Worm (Caenorhabditis elegans) whole organism, mixed stage, embryonic: Measurements from ENCODE around the gene sel-2.

Source experiments
- M03D4.4 ChIP-seq: sonication (generic microtip); optimal IDR thresholded peaks from 2 replicates; lab custom pipeline; 2017; ENCODE audit warnings: mild to moderate bottlenecking, missing genetic modification characterization, missing compliant biosample characterization
- bed-3 ChIP-seq: fragments of 200-800 bp; sonication (Bioruptor generic); optimal IDR thresholded peaks from 3 replicates; lab custom pipeline; 2018; ENCODE audit warnings: mild to moderate bottlenecking, missing genetic modification characterization, moderate library complexity, missing compliant biosample characterization
- ceh-39 ChIP-seq: fragments of 150-350 bp; optimal IDR thresholded peaks from 2 replicates; lab custom pipeline; 2014; ENCODE audit warnings: missing biosample characterization, missing genetic modification characterization
- ceh-43 ChIP-seq: fragments of 200-800 bp; sonication (Bioruptor generic); optimal IDR thresholded peaks from 2 replicates; lab custom pipeline; 2018; ENCODE audit warnings: mild to moderate bottlenecking, missing genetic modification characterization, moderate library complexity, missing compliant biosample characterization
- ceh-83 ChIP-seq: fragments of 200-800 bp; sonication (Bioruptor generic); optimal IDR thresholded peaks from 2 replicates; lab custom pipeline; 2018; ENCODE audit warnings: mild to moderate bottlenecking, missing genetic modification characterization, missing compliant biosample characterization
- ces-1 ChIP-seq: fragments of 150-350 bp; optimal IDR thresholded peaks from 2 replicates; lab custom pipeline; 2014; ENCODE audit warnings: missing biosample characterization, missing genetic modification reagents, missing genetic modification characterization
- drap-1 ChIP-seq: fragments of 200-800 bp; sonication (Bioruptor generic); optimal IDR thresholded peaks from 3 replicates; lab custom pipeline; 2018; ENCODE audit warnings: mild to moderate bottlenecking, missing genetic modification characterization, missing compliant biosample characterization
- elt-1 ChIP-seq: sonication (generic microtip); optimal IDR thresholded peaks from 2 replicates; lab custom pipeline; 2017; ENCODE audit warnings: missing genetic modification characterization, mild to moderate bottlenecking, missing compliant biosample characterization, antibody characterized with exemption, moderate library complexity, borderline replicate concordance; ENCODE audit not compliant: insufficient read depth
- elt-3 ChIP-seq: fragments of 150-350 bp; optimal IDR thresholded peaks from 2 replicates; lab custom pipeline; 2014; ENCODE audit warnings: missing biosample characterization, missing genetic modification characterization
- flh-1 ChIP-seq: fragments of 200-800 bp; sonication (Bioruptor generic); optimal IDR thresholded peaks from 2 replicates; lab custom pipeline; 2018; ENCODE audit warnings: mild to moderate bottlenecking, missing genetic modification characterization, moderate library complexity, missing compliant biosample characterization
- ham-2 ChIP-seq: fragments of 200-800 bp; sonication (Bioruptor generic); optimal IDR thresholded peaks from 2 replicates; lab custom pipeline; 2018; ENCODE audit warnings: mild to moderate bottlenecking, missing genetic modification characterization, missing compliant biosample characterization
- hlh-1 ChIP-seq: fragments of 150-350 bp; optimal IDR thresholded peaks from 2 replicates; lab custom pipeline; 2014; ENCODE audit warnings: missing biosample characterization, missing genetic modification reagents, missing genetic modification characterization
- lsy-2 ChIP-seq: fragments of 150-350 bp; optimal IDR thresholded peaks from 2 replicates; lab custom pipeline; 2014; ENCODE audit warnings: missing biosample characterization, missing genetic modification characterization
- mep-1 ChIP-seq: fragments of 150-350 bp; optimal IDR thresholded peaks from 2 replicates; lab custom pipeline; 2017; ENCODE audit warnings: missing biosample characterization, missing genetic modification reagents, missing genetic modification characterization, inconsistent platforms
- nhr-12 ChIP-seq: fragments of 150-350 bp; optimal IDR thresholded peaks from 2 replicates; lab custom pipeline; 2014; ENCODE audit warnings: missing biosample characterization, missing genetic modification characterization
- nhr-2 ChIP-seq: fragments of 150-350 bp; optimal IDR thresholded peaks from 2 replicates; lab custom pipeline; 2014; ENCODE audit warnings: missing biosample characterization, missing genetic modification characterization
- nhr-76 ChIP-seq: sonication (generic microtip); optimal IDR thresholded peaks from 2 replicates; lab custom pipeline; 2017; ENCODE audit warnings: missing biosample characterization, missing genetic modification characterization
- pha-4 ChIP-seq: fragments of 150-350 bp; optimal IDR thresholded peaks from 2 replicates; lab custom pipeline; 2018; ENCODE audit warnings: missing biosample characterization, missing genetic modification reagents, missing genetic modification characterization
- sem-2 ChIP-seq: fragments of 200-800 bp; sonication (Bioruptor generic); optimal IDR thresholded peaks from 2 replicates; lab custom pipeline; 2018; ENCODE audit warnings: mild to moderate bottlenecking, missing genetic modification characterization, missing compliant biosample characterization
- snpc-4 ChIP-seq: fragments of 150-350 bp; optimal IDR thresholded peaks from 2 replicates; lab custom pipeline; 2014; ENCODE audit warnings: missing biosample characterization, missing genetic modification characterization
- sptf-1 ChIP-seq: sonication (generic microtip); optimal IDR thresholded peaks from 2 replicates; lab custom pipeline; 2017; ENCODE audit warnings: mild to moderate bottlenecking, missing genetic modification characterization, moderate library complexity, missing compliant biosample characterization
- unc-39 ChIP-seq: fragments of 150-350 bp; optimal IDR thresholded peaks from 2 replicates; lab custom pipeline; 2014; ENCODE audit warnings: missing biosample characterization, missing genetic modification characterization
- unc-62 ChIP-seq: fragments of 150-350 bp; optimal IDR thresholded peaks from 2 replicates; lab custom pipeline; 2014; ENCODE audit warnings: missing biosample characterization, missing genetic modification reagents, missing genetic modification characterization
- ztf-11 ChIP-seq: fragments of 150-350 bp; optimal IDR thresholded peaks from 2 replicates; lab custom pipeline; 2014; ENCODE audit warnings: missing biosample characterization, missing genetic modification characterization

sel-2 gene

ce11 chrIII:4622375-4623130 is 10.4 kb upstream of the sel-2 start, which contains the start of gene lron-5:
lron-5 (plus strand) TSS chrIII:4623029.
- TF ChIP-seq ces-1 (GFP tag; lab: Kevin White, UChicago), result peak; percentile 62
- no peak for TF ChIP-seq ztf-11 (tag; lab: Kevin White, UChicago)

- TF ChIP-seq hlh-1 (tag; lab: Kevin White, UChicago) (no peak), unc-62 (peak; percentile 7)
Observed at ce11 chrIII:4616071-4616571, 3.9 kb upstream of the sel-2 start, which contains the start of gene lips-3. lips-3 (plus strand) TSS chrIII:4616528.

ce11 chrIII:4603837-4604236 is 8.3 kb downstream of the sel-2 start:
- TF ChIP-seq M03D4.4 (tag; lab: Kevin White, UChicago) (no peak), mep-1 (tag; lab: Kevin White, UChicago) (no peak)
- TF ChIP-seq, all 35 proteins: peak for 0

- TF ChIP-seq unc-39 (tag; lab: Kevin White, UChicago) (no peak), drap-1 (GFP tag; lab: Kevin White, UChicago) (no peak)
Observed at ce11 chrIII:4601286-4601685, 10.9 kb downstream of the sel-2 start.

- TF ChIP-seq ceh-83 (no peak), M03D4.4 (tag; lab: Kevin White, UChicago) (no peak), elt-1 (peak; percentile 29), bed-3 (no peak), ces-1 (GFP tag; lab: Kevin White, UChicago) (no peak), elt-3 (peak; percentile 47), unc-62 (peak; percentile 63)
Observed at ce11 chrIII:4600139-4600762, 11.9 kb downstream of the sel-2 start, which contains the start of gene mab-21. mab-21 (plus strand) TSS chrIII:4600753.

- TF ChIP-seq ceh-39 (tag; lab: Kevin White, UChicago) (no peak), pha-4 (no peak), hlh-1 (tag; lab: Kevin White, UChicago) (no peak), ztf-11 (tag; lab: Kevin White, UChicago) (no peak), snpc-4 (no peak), sem-2 (GFP tag; lab: Kevin White, UChicago) (no peak), sptf-1 (tag; lab: Kevin White, UChicago) (no peak), M03D4.4 (tag; lab: Kevin White, UChicago) (no peak), elt-3 (no peak), elt-1 (no peak)
Observed at ce11 chrIII:4595771-4596227, 16.4 kb downstream of the sel-2 start, which contains the start of gene asb-1. asb-1 (minus strand) TSS chrIII:4595821.

ce11 chrIII:4594762-4595523 is 17.2 kb downstream of the sel-2 start:
- no peak for TF ChIP-seq ham-2 (GFP tag; lab: Kevin White, UChicago)
- no peak for TF ChIP-seq nhr-2 (tag; lab: Kevin White, UChicago)
- TF ChIP-seq sptf-1 (tag; lab: Kevin White, UChicago), result no peak
- no peak for TF ChIP-seq ztf-11 (tag; lab: Kevin White, UChicago)
- no peak for TF ChIP-seq hlh-1 (tag; lab: Kevin White, UChicago)
- no peak for TF ChIP-seq mep-1 (tag; lab: Kevin White, UChicago)
- no peak for TF ChIP-seq unc-62
- no peak for TF ChIP-seq ceh-43 (GFP tag; lab: Kevin White, UChicago)
- TF ChIP-seq ceh-83, result no peak
- TF ChIP-seq lsy-2, result no peak
- TF ChIP-seq nhr-12 (tag; lab: Kevin White, UChicago), result no peak
- TF ChIP-seq nhr-76 (tag; lab: Kevin White, UChicago), result no peak
- no peak for TF ChIP-seq flh-1
